Worm (Caenorhabditis elegans) whole organism, L3 larva: ENCODE measurements around the gene ptd-2.

Experiments
- ama-1 ChIP-seq: fragments of 150-350 bp; optimal IDR thresholded peaks from 2 replicates; lab custom pipeline; 2018
- ceh-28 ChIP-seq: fragments of 150-350 bp; optimal IDR thresholded peaks from 2 replicates; lab custom pipeline; 2014; ENCODE audit warnings: missing biosample characterization, missing genetic modification reagents, missing genetic modification characterization
- elt-3 ChIP-seq, 3 experiments: fragments of 150-350 bp in 1 of 3; sonication (generic microtip) in 2 of 3; optimal IDR thresholded peaks; 2 replicates in 2 of 3; 4 replicates in 1 of 3; lab custom pipeline; 2014 to 2017; ENCODE audit warnings: missing biosample characterization in 3 of 3, missing genetic modification characterization in 3 of 3
- fkh-10 ChIP-seq: sonication (generic microtip); optimal IDR thresholded peaks from 2 replicates; lab custom pipeline; 2017; ENCODE audit warnings: missing biosample characterization, missing genetic modification reagents, missing genetic modification characterization
- fos-1 ChIP-seq: fragments of 150-350 bp; optimal IDR thresholded peaks from 2 replicates; lab custom pipeline; 2014; ENCODE audit warnings: missing biosample characterization, missing genetic modification characterization
- nhr-12 ChIP-seq: fragments of 150-350 bp; optimal IDR thresholded peaks from 2 replicates; lab custom pipeline; 2014; ENCODE audit warnings: missing biosample characterization, missing genetic modification characterization
- nhr-237 ChIP-seq: fragments of 150-350 bp; optimal IDR thresholded peaks from 2 replicates; lab custom pipeline; 2014; ENCODE audit warnings: missing biosample characterization, missing genetic modification characterization
- nhr-28 ChIP-seq: fragments of 150-350 bp; optimal IDR thresholded peaks from 2 replicates; lab custom pipeline; 2014; ENCODE audit warnings: missing biosample characterization, missing genetic modification characterization
- pha-4 ChIP-seq: fragments of 150-350 bp; optimal IDR thresholded peaks from 2 replicates; lab custom pipeline; 2014; ENCODE audit warnings: missing biosample characterization, missing genetic modification reagents, missing genetic modification characterization
- sea-2 ChIP-seq: fragments of 150-350 bp; sonication (generic microtip); optimal IDR thresholded peaks from 4 replicates; lab custom pipeline; 2014; ENCODE audit warnings: missing biosample characterization, missing genetic modification reagents, missing genetic modification characterization
- tbx-2 ChIP-seq: sonication (generic microtip); optimal IDR thresholded peaks from 2 replicates; lab custom pipeline; 2016; ENCODE audit warnings: mild to moderate bottlenecking, missing genetic modification characterization, missing compliant biosample characterization

DNA sequence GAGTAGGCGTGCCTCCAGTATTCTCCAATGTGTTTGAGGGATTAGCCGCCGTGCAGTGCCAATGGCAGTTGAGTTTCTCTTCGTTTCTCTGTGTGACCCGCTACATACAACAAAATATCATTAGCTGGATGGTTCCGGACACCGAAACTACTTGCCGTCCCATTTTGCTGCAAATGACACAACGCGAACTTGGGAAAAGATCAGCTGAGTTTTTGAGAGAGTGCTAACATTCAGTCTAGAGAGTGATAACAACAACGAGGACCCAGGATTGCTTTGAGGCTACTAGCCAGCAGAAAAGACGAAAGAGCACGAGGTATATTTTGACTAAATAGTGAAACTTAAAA is 30.7 kb upstream of the ptd-2 start:
- TF ChIP-seq ama-1 (lab: Kevin White, UChicago) (no peak), elt-3 (tag; optimal IDR thresholded peaks at IDR 0.05; lab: Kevin White, UChicago) (no peak), nhr-12 (tag; lab: Kevin White, UChicago) (no peak), tbx-2 (tag; lab: Kevin White, UChicago) (no peak), nhr-28 (tag; lab: Kevin White, UChicago) (no peak), pha-4 (no peak), fos-1 (tag; lab: Kevin White, UChicago) (no peak), sea-2 (GFP tag; lab: Kevin White, UChicago) (no peak), nhr-237 (tag; lab: Kevin White, UChicago) (no peak), ceh-28 (tag; lab: Kevin White, UChicago) (no peak), fkh-10 (GFP tag; lab: Kevin White, UChicago) (no peak)
